Fruit fly (Drosophila melanogaster) whole organism, pupa: ENCODE measurements around the gene CG10486.

Experiments
- CG10348 ChIP-seq: fragments of 200-800 bp; sonication (Bioruptor generic); IDR thresholded peaks from 2 replicates; pipeline ENCODE4 v1.3.6; 2022; ENCODE audit warnings: missing biosample characterization, missing genetic modification characterization
- CG12605 ChIP-seq: fragments of 200-800 bp; sonication (Bioruptor generic); IDR thresholded peaks from 2 replicates; pipeline ENCODE4 v1.3.6; 2022; ENCODE audit warnings: missing biosample characterization, missing genetic modification characterization
- CG13204 ChIP-seq: fragments of 200-800 bp; sonication (Bioruptor generic); optimal IDR thresholded peaks from 2 replicates; lab custom pipeline; 2018; ENCODE audit warnings: missing biosample characterization, mild to moderate bottlenecking, missing genetic modification characterization, moderate library complexity
- CG14655 ChIP-seq: fragments of 200-800 bp; sonication (Bioruptor generic); optimal IDR thresholded peaks from 3 replicates; lab custom pipeline; 2017; ENCODE audit warnings: mild to moderate bottlenecking, missing biosample characterization, missing genetic modification reagents, missing genetic modification characterization
- CG15710 ChIP-seq: fragments of 200-800 bp; sonication (Bioruptor generic); optimal IDR thresholded peaks from 2 replicates; lab custom pipeline; 2018; ENCODE audit warnings: missing biosample characterization, mild to moderate bottlenecking, missing genetic modification characterization, moderate library complexity
- CG17806 ChIP-seq: fragments of 200-800 bp; sonication (Bioruptor generic); optimal IDR thresholded peaks from 2 replicates; lab custom pipeline; 2018; ENCODE audit warnings: missing biosample characterization, mild to moderate bottlenecking, missing genetic modification characterization, moderate library complexity
- CG32121 ChIP-seq: fragments of 200-800 bp; sonication (Bioruptor generic); IDR thresholded peaks from 2 replicates; pipeline ENCODE4 v1.3.6; 2022; ENCODE audit warnings: missing biosample characterization, missing genetic modification characterization
- CG34367 ChIP-seq: fragments of 200-800 bp; sonication (Bioruptor generic); optimal IDR thresholded peaks from 2 replicates; lab custom pipeline; 2018; ENCODE audit warnings: missing biosample characterization, mild to moderate bottlenecking, missing genetic modification characterization
- CG4496 ChIP-seq: fragments of 200-800 bp; sonication (Bioruptor generic); IDR thresholded peaks from 3 replicates; pipeline ENCODE4 v1.3.6; 2022; ENCODE audit warnings: missing biosample characterization, missing genetic modification characterization
- CG8159 ChIP-seq: fragments of 200-800 bp; sonication (Bioruptor generic); optimal IDR thresholded peaks from 3 replicates; lab custom pipeline; 2018; ENCODE audit warnings: missing biosample characterization, mild to moderate bottlenecking, missing genetic modification characterization, moderate library complexity
- CG8301 ChIP-seq: fragments of 200-800 bp; sonication (Bioruptor generic); optimal IDR thresholded peaks from 2 replicates; lab custom pipeline; 2018; ENCODE audit warnings: missing biosample characterization, mild to moderate bottlenecking, missing genetic modification characterization
- CG9948 ChIP-seq: fragments of 200-800 bp; sonication (Bioruptor generic); optimal IDR thresholded peaks from 2 replicates; lab custom pipeline; 2018; ENCODE audit warnings: missing biosample characterization, mild to moderate bottlenecking, missing genetic modification characterization, moderate library complexity
- D1 ChIP-seq: fragments of 200-800 bp; sonication (Bioruptor generic); optimal IDR thresholded peaks from 2 replicates; lab custom pipeline; 2018; ENCODE audit warnings: missing biosample characterization, mild to moderate bottlenecking, missing genetic modification characterization, moderate library complexity
- EcR ChIP-seq: fragments of 200-800 bp; sonication (Bioruptor generic); optimal IDR thresholded peaks from 3 replicates; lab custom pipeline; 2019; ENCODE audit warnings: missing biosample characterization, missing genetic modification characterization, mild to moderate bottlenecking, moderate library complexity, missing genetic modification reagents
- Ets98B ChIP-seq: fragments of 200-800 bp; sonication (Bioruptor generic); IDR thresholded peaks from 2 replicates; pipeline ENCODE4 v1.3.6; 2022; ENCODE audit warnings: missing biosample characterization, missing genetic modification characterization
- Pif1A ChIP-seq: fragments of 200-800 bp; sonication (Bioruptor generic); optimal IDR thresholded peaks from 3 replicates; lab custom pipeline; 2016; ENCODE audit warnings: missing biosample characterization, missing genetic modification characterization
- Pif1B ChIP-seq: fragments of 200-800 bp; sonication (Bioruptor generic); optimal IDR thresholded peaks from 3 replicates; lab custom pipeline; 2016; ENCODE audit warnings: missing biosample characterization, missing genetic modification characterization
- Snoo ChIP-seq: fragments of 200-800 bp; sonication (Bioruptor generic); optimal IDR thresholded peaks from 3 replicates; lab custom pipeline; 2017; ENCODE audit warnings: missing biosample characterization, mild to moderate bottlenecking, missing genetic modification characterization, inconsistent platforms
- fd96Ca ChIP-seq: fragments of 200-800 bp; sonication (Bioruptor generic); IDR thresholded peaks from 3 replicates; pipeline ENCODE4 v1.3.6; 2022; ENCODE audit warnings: missing biosample characterization, missing genetic modification characterization
- gl ChIP-seq: fragments of 200-800 bp; sonication (Bioruptor generic); optimal IDR thresholded peaks from 2 replicates; lab custom pipeline; 2018; ENCODE audit warnings: missing biosample characterization, mild to moderate bottlenecking, missing genetic modification characterization
- rn ChIP-seq: fragments of 200-800 bp; sonication (Bioruptor generic); IDR thresholded peaks from 2 replicates; pipeline ENCODE4 v1.3.6; 2022; ENCODE audit warnings: missing biosample characterization, missing genetic modification characterization

Gene CG10486

DNA sequence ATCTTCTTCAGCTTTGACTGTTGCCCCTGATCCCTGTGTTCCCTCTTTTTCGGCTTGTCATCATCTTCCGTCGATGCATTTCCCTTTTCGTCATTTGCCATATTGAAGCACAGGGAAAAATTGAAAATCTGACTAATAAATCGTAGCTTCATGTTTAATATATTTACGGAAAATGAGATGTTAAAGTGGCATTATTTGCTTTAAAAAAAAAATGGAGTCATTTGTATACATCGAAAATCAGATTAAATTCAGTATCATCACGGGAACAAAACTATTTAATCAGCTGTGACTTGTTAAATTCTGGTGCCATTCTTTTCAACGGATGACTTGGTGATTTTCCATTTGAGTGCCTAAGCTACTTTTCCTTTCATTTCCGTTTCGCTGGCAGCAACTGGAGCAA lies at the start of gene CG10486:
TSS of gene CG10486 (minus strand) at position 101 of the 400 bp plus-strand sequence.
- TF ChIP-seq CG34367 (tag; lab: Kevin White, UChicago): no peak
- TF ChIP-seq CG13204 (GFP tag; lab: Kevin White, UChicago): no peak
- TF ChIP-seq CG8159 (tag; lab: Kevin White, UChicago): no peak
- no peak for TF ChIP-seq D1 (tag; lab: Kevin White, UChicago)

DNA sequence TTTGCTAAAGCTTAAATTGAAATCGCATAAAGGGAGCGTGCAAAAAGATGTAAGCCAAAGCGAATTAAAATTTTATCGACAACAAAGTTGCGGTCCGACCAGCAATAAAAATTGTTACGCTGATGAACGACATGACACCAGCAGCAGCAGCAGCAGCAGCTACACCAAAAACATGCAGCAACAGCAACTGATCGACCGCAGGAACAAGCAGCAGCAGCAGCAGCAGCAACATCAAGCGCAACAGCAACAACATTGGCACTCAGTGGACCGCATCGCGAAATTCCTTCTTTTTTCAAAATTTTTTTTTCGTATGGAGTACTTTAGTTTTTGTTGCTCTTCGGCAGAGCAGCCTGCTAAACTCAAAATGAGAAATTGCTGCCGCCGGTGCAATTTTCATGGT lies 48.4 kb upstream of the CG10486 start:
- no peak for TF ChIP-seq CG34367 (tag; lab: Kevin White, UChicago)
- no peak for TF ChIP-seq EcR
- no peak for TF ChIP-seq CG8159 (tag; lab: Kevin White, UChicago)
- TF ChIP-seq CG15710 (tag; lab: Kevin White, UChicago): no peak
- TF ChIP-seq CG13204 (GFP tag; lab: Kevin White, UChicago): peak; percentile 49
- no peak for TF ChIP-seq Pif1B

DNA sequence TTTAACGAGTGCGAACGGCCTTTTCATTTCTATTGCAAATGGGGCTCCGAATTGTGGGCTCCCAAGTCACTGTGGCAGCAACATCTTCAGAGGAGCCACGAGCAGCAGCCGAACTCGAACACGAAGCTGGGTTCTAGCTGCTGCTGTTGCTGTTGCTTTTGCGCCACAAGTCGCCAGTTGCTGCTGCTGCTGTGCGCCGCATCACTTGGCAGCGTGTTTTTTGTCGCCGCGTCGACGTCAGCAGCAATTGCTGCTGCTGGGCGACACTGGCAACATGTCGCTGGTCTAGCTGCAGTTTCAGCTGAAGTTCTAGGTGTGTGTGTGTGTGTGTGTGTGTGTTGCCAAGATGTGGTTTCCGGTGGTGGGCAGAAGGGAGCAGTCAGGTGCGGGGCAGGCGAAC lies 46.0 kb upstream of the CG10486 start:
- TF ChIP-seq CG10348 (GFP tag; lab: Robert Waterston, UW): no peak
- TF ChIP-seq CG8159 (tag; lab: Kevin White, UChicago): no peak
- TF ChIP-seq fd96Ca (GFP tag; lab: Robert Waterston, UW): 0 out of 3 replicates have a peak, but pooled peaks have one; percentile 31
- no peak for TF ChIP-seq CG4496 (GFP tag; lab: Robert Waterston, UW)
- TF ChIP-seq CG12605 (GFP tag; lab: Robert Waterston, UW): peak; percentile 41; the same call in 1 of the 2 replicates
- no peak for TF ChIP-seq Pif1B
- TF ChIP-seq gl (tag; lab: Kevin White, UChicago): no peak
- TF ChIP-seq CG9948: no peak
- no peak for TF ChIP-seq CG17806 (tag; lab: Kevin White, UChicago)
- TF ChIP-seq CG14655 (GFP tag; lab: Kevin White, UChicago): no peak
- no peak for TF ChIP-seq Snoo (tag; lab: Kevin White, UChicago)
- no peak for TF ChIP-seq Pif1A (GFP tag; lab: Kevin White, UChicago)
- TF ChIP-seq Ets98B (GFP tag; lab: Robert Waterston, UW): peak; percentile 20; the same call in 1 of the 2 replicates
- no peak for TF ChIP-seq CG32121 (GFP tag; lab: Robert Waterston, UW)
- TF ChIP-seq CG34367 (tag; lab: Kevin White, UChicago): no peak
- TF ChIP-seq rn: no peak
- peak; percentile 56 for TF ChIP-seq CG13204 (GFP tag; lab: Kevin White, UChicago)
- TF ChIP-seq D1 (tag; lab: Kevin White, UChicago): no peak
- TF ChIP-seq EcR: peak; percentile 23
- no peak for TF ChIP-seq CG15710 (tag; lab: Kevin White, UChicago)
- TF ChIP-seq CG8301 (tag; lab: Kevin White, UChicago): no peak

DNA sequence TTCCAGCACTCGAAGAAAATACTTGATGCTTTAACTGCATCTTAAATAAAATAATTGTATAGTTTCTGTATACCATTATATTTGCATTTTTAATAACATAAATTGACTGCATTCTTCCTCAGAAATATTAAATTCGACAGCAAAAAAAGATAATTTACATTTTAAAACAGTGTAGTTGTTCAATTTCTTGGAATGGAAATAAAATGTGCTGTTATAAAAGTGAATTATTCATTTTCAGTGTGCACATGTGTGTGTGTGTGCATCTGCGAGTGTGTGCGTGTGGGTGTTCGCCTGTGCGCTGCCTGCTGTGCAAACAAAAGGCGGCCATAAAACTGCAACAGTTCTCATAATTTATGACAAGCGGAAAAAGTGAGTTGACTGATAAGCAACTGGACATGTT lies 45.6 kb upstream of the CG10486 start:
- TF ChIP-seq Snoo (tag; lab: Kevin White, UChicago) (peak; percentile 5), CG10348 (GFP tag; lab: Robert Waterston, UW) (no peak), CG4496 (GFP tag; lab: Robert Waterston, UW) (no peak), fd96Ca (GFP tag; lab: Robert Waterston, UW) (no peak), CG13204 (GFP tag; lab: Kevin White, UChicago) (no peak), CG12605 (GFP tag; lab: Robert Waterston, UW) (peak; percentile 20; the same call in 1 of the 2 replicates), CG9948 (peak; percentile 58), CG32121 (GFP tag; lab: Robert Waterston, UW) (no peak), CG15710 (tag; lab: Kevin White, UChicago) (peak; percentile 12), CG8301 (tag; lab: Kevin White, UChicago) (peak; percentile 74), Pif1A (GFP tag; lab: Kevin White, UChicago) (no peak), CG8159 (tag; lab: Kevin White, UChicago) (peak; percentile 67), rn (no peak), Ets98B (GFP tag; lab: Robert Waterston, UW) (no peak), Pif1B (peak; percentile 13), CG17806 (tag; lab: Kevin White, UChicago) (peak; percentile 47), CG14655 (GFP tag; lab: Kevin White, UChicago) (peak; percentile 78), gl (tag; lab: Kevin White, UChicago) (no peak), CG34367 (tag; lab: Kevin White, UChicago) (no peak), EcR (no peak), D1 (tag; lab: Kevin White, UChicago) (no peak)

DNA sequence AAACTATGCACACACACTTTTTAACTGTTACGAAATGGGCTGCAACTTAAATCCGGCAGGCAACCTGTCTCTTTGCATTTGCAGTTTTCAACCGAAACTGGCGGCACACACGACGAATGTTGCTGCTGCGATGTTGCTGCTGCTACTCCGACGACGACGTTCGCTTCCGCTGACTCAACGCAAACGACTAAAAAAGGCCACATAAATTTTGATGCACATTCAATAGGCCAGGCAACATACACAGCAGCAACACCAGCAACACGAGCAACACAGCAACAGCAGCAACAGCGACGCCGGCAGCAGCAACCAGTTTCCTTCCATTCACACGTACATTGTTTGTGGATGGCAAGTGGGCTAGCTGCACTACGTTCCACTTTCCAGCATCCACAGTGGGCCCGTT lies 44.0 kb upstream of the CG10486 start, which contains the start of gene Egfrap:
TSS of gene Egfrap (minus strand) at position 192 of the 400 bp plus-strand sequence.
- TF ChIP-seq EcR (peak; percentile 14), Ets98B (GFP tag; lab: Robert Waterston, UW) (peak; percentile 51; the same call in 1 of the 2 replicates), CG4496 (GFP tag; lab: Robert Waterston, UW) (peak; percentile 50; the same call in 1 of the 3 replicates), CG9948 (no peak), CG13204 (GFP tag; lab: Kevin White, UChicago) (peak; percentile 36)

DNA sequence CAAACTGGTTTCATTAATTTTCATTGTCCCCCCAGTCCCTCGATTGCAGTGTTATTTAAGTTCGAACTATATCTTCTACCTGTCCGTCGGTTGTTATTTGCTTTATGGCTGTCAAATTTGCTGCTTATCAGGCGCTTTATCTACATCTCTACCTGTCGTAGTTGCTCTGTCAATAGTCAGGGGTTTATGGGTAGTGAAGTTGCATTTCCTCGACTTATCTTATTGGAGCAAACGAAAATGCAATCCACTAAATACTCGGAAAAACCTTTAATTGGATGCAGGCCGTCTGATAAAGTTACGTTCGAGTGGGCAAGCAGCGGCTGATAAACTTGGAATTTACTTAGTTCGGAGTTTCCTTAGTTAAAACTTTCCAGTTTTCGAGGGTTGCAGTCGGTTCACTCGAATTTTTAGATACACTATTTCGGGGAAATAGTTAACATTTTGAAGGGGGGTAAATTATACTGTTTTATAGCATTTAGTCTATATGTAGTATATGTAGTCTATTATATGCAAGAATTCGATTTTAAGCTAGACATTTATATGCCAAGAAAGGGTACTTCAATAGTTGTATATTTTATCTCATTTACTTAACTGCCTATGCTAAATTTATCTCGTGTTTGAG lies 40.7 kb upstream of the CG10486 start:
- no peak for TF ChIP-seq CG12605 (GFP tag; lab: Robert Waterston, UW)
- no peak for TF ChIP-seq fd96Ca (GFP tag; lab: Robert Waterston, UW)
- TF ChIP-seq Snoo (tag; lab: Kevin White, UChicago): no peak
- no peak for TF ChIP-seq gl (tag; lab: Kevin White, UChicago)
- no peak for TF ChIP-seq EcR
- TF ChIP-seq CG14655 (GFP tag; lab: Kevin White, UChicago): no peak
- TF ChIP-seq Ets98B (GFP tag; lab: Robert Waterston, UW): no peak
- TF ChIP-seq Pif1B: no peak
- TF ChIP-seq Pif1A (GFP tag; lab: Kevin White, UChicago): no peak
- no peak for TF ChIP-seq CG10348 (GFP tag; lab: Robert Waterston, UW)
- no peak for TF ChIP-seq D1 (tag; lab: Kevin White, UChicago)
- TF ChIP-seq CG15710 (tag; lab: Kevin White, UChicago): no peak
- no peak for TF ChIP-seq rn
- TF ChIP-seq CG34367 (tag; lab: Kevin White, UChicago): no peak
- no peak for TF ChIP-seq CG9948
- TF ChIP-seq CG32121 (GFP tag; lab: Robert Waterston, UW): no peak
- no peak for TF ChIP-seq CG8159 (tag; lab: Kevin White, UChicago)
